Fruit fly (Drosophila melanogaster) whole organism, embryonic: Measurements from ENCODE around the gene CG16957.
A peak's percentile ranks its signal among the peaks of the same experiment; 100 is the strongest.

Experiments used
- Ada2b ChIP-seq: fragments of 200-800 bp; sonication (Bioruptor generic); IDR thresholded peaks from 2 replicates; pipeline ENCODE4 v1.3.6; 2022; ENCODE audit warnings: missing biosample characterization, missing genetic modification characterization
- Antp ChIP-seq: fragments of 200-800 bp; sonication (Bioruptor generic); optimal IDR thresholded peaks from 3 replicates; lab custom pipeline; 2016; ENCODE audit warnings: missing biosample characterization, missing genetic modification characterization
- Atf-2 ChIP-seq: fragments of 200-800 bp; sonication (Bioruptor generic); optimal IDR thresholded peaks from 2 replicates; lab custom pipeline; 2016; ENCODE audit warnings: missing biosample characterization, missing genetic modification characterization
- Atf3 ChIP-seq: fragments of 200-800 bp; sonication (Bioruptor generic); optimal IDR thresholded peaks from 3 replicates; lab custom pipeline; 2016; ENCODE audit warnings: missing biosample characterization, missing genetic modification characterization
- CG11398 ChIP-seq: fragments of 200-800 bp; sonication (Bioruptor generic); optimal IDR thresholded peaks from 2 replicates; lab custom pipeline; 2016; ENCODE audit warnings: missing biosample characterization, missing genetic modification characterization
- CG11696 ChIP-seq: fragments of 200-800 bp; sonication (Bioruptor generic); IDR thresholded peaks from 2 replicates; pipeline ENCODE4 v1.3.6; 2022; ENCODE audit warnings: missing biosample characterization, missing genetic modification characterization
- CG1233 ChIP-seq: fragments of 200-800 bp; sonication (Bioruptor generic); optimal IDR thresholded peaks from 4 replicates; lab custom pipeline; 2018; ENCODE audit warnings: missing biosample characterization, mild to moderate bottlenecking, missing genetic modification characterization
- CG12769 ChIP-seq: fragments of 200-800 bp; sonication (Bioruptor generic); optimal IDR thresholded peaks from 2 replicates; lab custom pipeline; 2019; ENCODE audit warnings: missing biosample characterization, mild to moderate bottlenecking, missing genetic modification characterization, moderate library complexity
- CG14667 ChIP-seq: fragments of 200-800 bp; sonication (Bioruptor generic); IDR thresholded peaks from 2 replicates; pipeline ENCODE4 v1.3.6; 2022; ENCODE audit warnings: missing biosample characterization, missing genetic modification characterization
- CG15479 ChIP-seq: fragments of 200-800 bp; sonication (Bioruptor generic); optimal IDR thresholded peaks from 3 replicates; lab custom pipeline; 2019; ENCODE audit warnings: missing biosample characterization, mild to moderate bottlenecking, missing genetic modification characterization, moderate library complexity
- CG1602 ChIP-seq: fragments of 200-800 bp; sonication (Bioruptor generic); optimal IDR thresholded peaks from 3 replicates; lab custom pipeline; 2016; ENCODE audit warnings: missing biosample characterization, missing genetic modification characterization
- CG17328 ChIP-seq: fragments of 200-800 bp; sonication (Bioruptor generic); IDR thresholded peaks from 2 replicates; pipeline ENCODE4 v1.3.6; 2022; ENCODE audit warnings: missing biosample characterization, missing genetic modification characterization
- CG17359 ChIP-seq: fragments of 200-800 bp; sonication (Bioruptor generic); optimal IDR thresholded peaks from 3 replicates; lab custom pipeline; 2018; ENCODE audit warnings: missing biosample characterization, mild to moderate bottlenecking, missing genetic modification characterization, moderate library complexity
- CG18619 ChIP-seq: fragments of 200-800 bp; sonication (Bioruptor generic); optimal IDR thresholded peaks from 3 replicates; lab custom pipeline; 2017; ENCODE audit warnings: missing biosample characterization, mild to moderate bottlenecking, missing genetic modification characterization
- CG2889 ChIP-seq: fragments of 200-800 bp; sonication (Bioruptor generic); IDR thresholded peaks from 3 replicates; pipeline ENCODE4 v1.3.6; 2022; ENCODE audit warnings: missing biosample characterization, missing genetic modification characterization
- CG3065 ChIP-seq: fragments of 200-800 bp; sonication (Bioruptor generic); optimal IDR thresholded peaks from 2 replicates; lab custom pipeline; 2016; ENCODE audit warnings: missing biosample characterization, missing genetic modification characterization
- CG31224 ChIP-seq: fragments of 200-800 bp; sonication (Bioruptor generic); IDR thresholded peaks from 2 replicates; pipeline ENCODE4 v1.3.6; 2022; ENCODE audit warnings: missing biosample characterization, missing genetic modification characterization
- CG3995 ChIP-seq: fragments of 200-800 bp; sonication (Bioruptor generic); optimal IDR thresholded peaks from 3 replicates; lab custom pipeline; 2016; ENCODE audit warnings: missing biosample characterization, missing genetic modification characterization
- CG4328 ChIP-seq: fragments of 200-800 bp; sonication (Bioruptor generic); optimal IDR thresholded peaks from 3 replicates; lab custom pipeline; 2017; ENCODE audit warnings: missing biosample characterization, missing genetic modification reagents, missing genetic modification characterization
- CG4820 ChIP-seq: fragments of 200-800 bp; sonication (Bioruptor generic); optimal IDR thresholded peaks from 3 replicates; lab custom pipeline; 2016; ENCODE audit warnings: missing biosample characterization, missing genetic modification characterization
- CG7786 ChIP-seq: fragments of 200-800 bp; sonication (Bioruptor generic); optimal IDR thresholded peaks from 2 replicates; lab custom pipeline; 2016; ENCODE audit warnings: missing biosample characterization, missing genetic modification characterization
- CG7839 ChIP-seq: fragments of 200-800 bp; sonication (Bioruptor generic); optimal IDR thresholded peaks from 3 replicates; lab custom pipeline; 2018; ENCODE audit warnings: missing biosample characterization, mild to moderate bottlenecking, missing genetic modification characterization, moderate library complexity
- CG8089 ChIP-seq: fragments of 200-800 bp; sonication (Bioruptor generic); optimal IDR thresholded peaks from 3 replicates; lab custom pipeline; 2016; ENCODE audit warnings: missing biosample characterization, missing genetic modification characterization
- CG8944 ChIP-seq: fragments of 200-800 bp; sonication (Bioruptor generic); optimal IDR thresholded peaks from 3 replicates; lab custom pipeline; 2016; ENCODE audit warnings: missing biosample characterization, missing genetic modification characterization
- CG9876 ChIP-seq: fragments of 200-800 bp; sonication (Bioruptor generic); optimal IDR thresholded peaks from 2 replicates; lab custom pipeline; 2016; ENCODE audit warnings: missing biosample characterization, missing genetic modification characterization
- D19A ChIP-seq: fragments of 200-800 bp; optimal IDR thresholded peaks from 3 replicates; lab custom pipeline; 2019; ENCODE audit warnings: missing biosample characterization, mild to moderate bottlenecking, missing genetic modification characterization, moderate library complexity
- Doc2 ChIP-seq: fragments of 200-800 bp; sonication (Bioruptor generic); IDR thresholded peaks from 2 replicates; pipeline ENCODE4 v1.3.6; 2022; ENCODE audit warnings: missing biosample characterization, missing genetic modification characterization
- Ets97D ChIP-seq: fragments of 200-800 bp; sonication (Bioruptor generic); optimal IDR thresholded peaks from 3 replicates; lab custom pipeline; 2016; ENCODE audit warnings: missing biosample characterization, missing genetic modification characterization
- HLH54F ChIP-seq: fragments of 200-800 bp; sonication (Bioruptor generic); optimal IDR thresholded peaks from 3 replicates; lab custom pipeline; 2016; ENCODE audit warnings: missing biosample characterization, missing genetic modification characterization
- HmgZ ChIP-seq: fragments of 200-800 bp; sonication (Bioruptor generic); optimal IDR thresholded peaks from 2 replicates; lab custom pipeline; 2018; ENCODE audit warnings: missing biosample characterization, mild to moderate bottlenecking, missing genetic modification characterization
- Max ChIP-seq: fragments of 200-800 bp; sonication (Bioruptor generic); optimal IDR thresholded peaks from 2 replicates; lab custom pipeline; 2016; ENCODE audit warnings: missing biosample characterization, mild to moderate bottlenecking, missing genetic modification characterization
- NC2β ChIP-seq: fragments of 200-800 bp; sonication (Bioruptor generic); optimal IDR thresholded peaks from 2 replicates; lab custom pipeline; 2016; ENCODE audit warnings: missing biosample characterization, missing genetic modification characterization
- Scr ChIP-seq: fragments of 200-800 bp; sonication (Bioruptor generic); IDR thresholded peaks from 2 replicates; pipeline ENCODE4 v1.3.6; 2022; ENCODE audit warnings: missing biosample characterization, missing genetic modification characterization; ENCODE audit not compliant: partially characterized antibody
- Stat92E ChIP-seq, 3 experiments: fragments of >200 bp in 2 of 3; fragments of 200-800 bp in 1 of 3; sonication (Bioruptor generic) in 1 of 3; optimal IDR thresholded peaks; 2 replicates each; lab custom pipeline; 2017 to 2019; ENCODE audit warnings: missing biosample characterization in 3 of 3, missing genetic modification characterization in 3 of 3, mild to moderate bottlenecking in 1 of 3, moderate library complexity in 1 of 3
- ci ChIP-seq: fragments of 200-800 bp; sonication (Bioruptor generic); IDR thresholded peaks from 3 replicates; pipeline ENCODE4 v1.3.6; 2022; ENCODE audit warnings: missing biosample characterization, missing genetic modification characterization
- croc ChIP-seq: fragments of 200-800 bp; sonication (Bioruptor generic); conservative IDR thresholded peaks from 3 replicates; pipeline ENCODE4 v1.3.6; 2022; ENCODE audit warnings: missing biosample characterization, missing genetic modification characterization
- danr ChIP-seq: fragments of 200-800 bp; sonication (Bioruptor generic); IDR thresholded peaks from 2 replicates; pipeline ENCODE4 v1.3.6; 2022; ENCODE audit warnings: missing biosample characterization, missing genetic modification characterization
- dimm ChIP-seq: fragments of 200-800 bp; sonication (Bioruptor generic); IDR thresholded peaks from 2 replicates; pipeline ENCODE4 v1.3.6; 2022; ENCODE audit warnings: missing biosample characterization, missing genetic modification characterization
- dpn ChIP-seq, 2 experiments: fragments of 200-800 bp; sonication (Bioruptor generic); optimal IDR thresholded peaks; 3 replicates each; lab custom pipeline; 2016; ENCODE audit warnings: missing biosample characterization in 2 of 2, missing genetic modification characterization in 2 of 2
- grn ChIP-seq: fragments of 200-800 bp; sonication (Bioruptor generic); optimal IDR thresholded peaks from 3 replicates; lab custom pipeline; 2017; ENCODE audit warnings: missing biosample characterization, missing genetic modification characterization
- kay ChIP-seq: fragments of 200-800 bp; sonication (Bioruptor generic); optimal IDR thresholded peaks from 2 replicates; lab custom pipeline; 2016; ENCODE audit warnings: missing biosample characterization, missing genetic modification characterization
- ken ChIP-seq: fragments of 200-800 bp; sonication (Bioruptor generic); IDR thresholded peaks from 3 replicates; pipeline ENCODE4 v1.3.6; 2022; ENCODE audit warnings: missing biosample characterization, missing genetic modification characterization
- lmd ChIP-seq: fragments of 200-800 bp; sonication (Bioruptor generic); IDR thresholded peaks from 2 replicates; pipeline ENCODE4 v1.3.6; 2022; ENCODE audit warnings: missing biosample characterization, missing genetic modification characterization
- luna ChIP-seq: fragments of 200-800 bp; sonication (Bioruptor generic); optimal IDR thresholded peaks from 2 replicates; lab custom pipeline; 2016; ENCODE audit warnings: missing biosample characterization, missing genetic modification characterization
- ro ChIP-seq: fragments of 200-800 bp; sonication (Bioruptor generic); IDR thresholded peaks from 2 replicates; pipeline ENCODE4 v1.3.6; 2022; ENCODE audit warnings: missing biosample characterization, missing genetic modification characterization
- sens ChIP-seq: fragments of 200-800 bp; sonication (Bioruptor generic); peaks from one replicate; lab custom pipeline; 2016; ENCODE audit warnings: missing biosample characterization, missing genetic modification characterization
- seq ChIP-seq: fragments of 200-800 bp; sonication (Bioruptor generic); IDR thresholded peaks from 2 replicates; pipeline ENCODE4 v1.3.6; 2022; ENCODE audit warnings: missing biosample characterization, missing genetic modification characterization
- sisA ChIP-seq: fragments of 200-800 bp; sonication (Bioruptor generic); IDR thresholded peaks from 2 replicates; pipeline ENCODE4 v1.3.6; 2022; ENCODE audit warnings: missing biosample characterization, missing genetic modification characterization
- slou ChIP-seq: fragments of 200-800 bp; sonication (Bioruptor generic); optimal IDR thresholded peaks from 3 replicates; lab custom pipeline; 2016; ENCODE audit warnings: missing biosample characterization, missing genetic modification characterization
- stwl ChIP-seq: fragments of 200-800 bp; sonication (Bioruptor generic); optimal IDR thresholded peaks from 3 replicates; lab custom pipeline; 2018; ENCODE audit warnings: missing biosample characterization, mild to moderate bottlenecking, missing genetic modification characterization, moderate library complexity
- yki ChIP-seq: fragments of >200 bp; optimal IDR thresholded peaks from 3 replicates; lab custom pipeline; 2018

CG16957 gene

dm6 chr2L:13373435-13374242 lies 22.3 kb downstream of the CG16957 start, which contains the start of the genes Bdp1 and CG6565 (continued):
- peak; percentile 86 for TF ChIP-seq ci (GFP tag; lab: Robert Waterston, UW)
- TF ChIP-seq grn (GFP tag; lab: Kevin White, UChicago): no peak
- TF ChIP-seq luna (GFP tag; lab: Kevin White, UChicago): peak; percentile 97
- TF ChIP-seq Scr (GFP tag; lab: Robert Waterston, UW): peak; percentile 48; the same call in 1 of the 2 replicates
- peak; percentile 96 for TF ChIP-seq CG3065
- TF ChIP-seq CG12769 (tag; lab: Kevin White, UChicago): no peak
- peak; percentile 97 for TF ChIP-seq NC2β
- TF ChIP-seq CG17359 (tag; lab: Kevin White, UChicago): peak; percentile 95
- peak; percentile 98 for TF ChIP-seq lmd (GFP tag; lab: Robert Waterston, UW)
- peak; percentile 99 for TF ChIP-seq CG7786 (GFP tag; lab: Kevin White, UChicago)
- TF ChIP-seq Atf3 (GFP tag; lab: Kevin White, UChicago): peak; percentile 98
- peak; percentile 86 for TF ChIP-seq D19A
- peak in 1 of 3 experiments; percentile 55 for TF ChIP-seq Stat92E (GFP tag; optimal IDR thresholded peaks at IDR 0.05; lab: Kevin White, UChicago)
- TF ChIP-seq CG1233 (GFP tag; lab: Kevin White, UChicago): peak; percentile 96
- TF ChIP-seq Atf-2 (GFP tag; lab: Kevin White, UChicago): peak; percentile 99
- TF ChIP-seq CG11398 (GFP tag; lab: Kevin White, UChicago): peak; percentile 96
- TF ChIP-seq dimm: peak; percentile 82
- peak; percentile 98 to 99 for TF ChIP-seq dpn (GFP tag; optimal IDR thresholded peaks at IDR 0.05; lab: Kevin White, UChicago)
- peak; percentile 100 for TF ChIP-seq sens (GFP tag; lab: Kevin White, UChicago)
- TF ChIP-seq CG3995 (GFP tag; lab: Kevin White, UChicago): peak; percentile 95
- no peak for TF ChIP-seq yki (lab: Kevin White, UChicago)
- peak; percentile 93 for TF ChIP-seq seq (GFP tag; lab: Robert Waterston, UW)
- TF ChIP-seq Max: peak; percentile 99
- peak; percentile 91 for TF ChIP-seq CG14667 (GFP tag; lab: Robert Waterston, UW)
- TF ChIP-seq kay (GFP tag; lab: Kevin White, UChicago): peak; percentile 95
- peak; percentile 95 for TF ChIP-seq croc
- TF ChIP-seq ken: peak; percentile 95
- TF ChIP-seq danr: peak; percentile 97
- peak; percentile 97 for TF ChIP-seq CG18619 (GFP tag; lab: Kevin White, UChicago)
- TF ChIP-seq Ets97D (GFP tag; lab: Kevin White, UChicago): peak; percentile 95
- peak; percentile 90 for TF ChIP-seq CG17328
- TF ChIP-seq CG9876 (GFP tag; lab: Kevin White, UChicago): peak; percentile 97
- TF ChIP-seq ro (GFP tag; lab: Robert Waterston, UW): peak; percentile 90
- TF ChIP-seq HmgZ (tag; lab: Kevin White, UChicago): peak; percentile 97
- TF ChIP-seq CG15479: peak; percentile 77
- TF ChIP-seq CG8089: peak; percentile 98
- TF ChIP-seq CG11696 (GFP tag; lab: Robert Waterston, UW): peak; percentile 57
- TF ChIP-seq CG2889: peak; percentile 90
- TF ChIP-seq CG4820 (GFP tag; lab: Kevin White, UChicago): peak; percentile 97
- peak; percentile 97 for TF ChIP-seq CG7839 (tag; lab: Kevin White, UChicago)
- peak; percentile 96 for TF ChIP-seq CG4328 (GFP tag; lab: Kevin White, UChicago)
- TF ChIP-seq CG31224 (GFP tag; lab: Robert Waterston, UW): peak; percentile 90
- TF ChIP-seq Ada2b (GFP tag; lab: Robert Waterston, UW): peak; percentile 93
- TF ChIP-seq stwl (tag; lab: Kevin White, UChicago): peak; percentile 86
- peak; percentile 91 for TF ChIP-seq Doc2 (GFP tag; lab: Robert Waterston, UW)
- TF ChIP-seq sisA (GFP tag; lab: Robert Waterston, UW): peak; percentile 97
- peak; percentile 99 for TF ChIP-seq CG8944 (GFP tag; lab: Kevin White, UChicago)
- TF ChIP-seq CG1602 (GFP tag; lab: Kevin White, UChicago): peak; percentile 99
- TF ChIP-seq HLH54F (GFP tag; lab: Kevin White, UChicago): peak; percentile 99
- TF ChIP-seq slou: peak; percentile 98
- peak; percentile 98 for TF ChIP-seq Antp (GFP tag; lab: Kevin White, UChicago)
